Worm (Caenorhabditis elegans): ENCODE measurements around the gene pgp-3.

The pgp-3 gene

DNA sequence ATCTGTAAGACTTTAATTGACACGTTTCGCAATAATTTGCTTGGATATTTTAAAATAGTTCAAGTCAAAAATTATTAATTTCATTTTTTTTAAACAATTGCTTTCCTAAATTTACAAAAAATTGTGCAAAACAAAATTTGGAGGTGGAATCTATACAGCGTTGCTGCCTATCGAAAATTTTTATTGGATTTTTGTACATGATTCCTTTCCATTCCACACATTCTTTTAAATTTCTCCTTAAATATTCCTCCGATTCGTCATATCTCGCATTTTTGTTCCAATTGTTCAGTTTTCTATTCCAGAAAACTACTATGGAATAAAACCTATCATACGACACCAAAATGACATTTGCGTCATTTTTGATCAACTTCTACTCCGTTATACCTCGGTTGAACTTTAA lies 16.5 kb downstream of the pgp-3 start, which contains the start of gene ttyh-1:
TSS of gene ttyh-1 (plus strand) at position 301 of the 400 bp plus-strand sequence.
- TF ChIP-seq dve-1 (tag; optimal IDR thresholded peaks at IDR 0.05; ENCODE audit: insufficient read depth) (no peak), nhr-6 (tag; optimal IDR thresholded peaks at IDR 0.05) (no peak), lin-15B (tag; optimal IDR thresholded peaks at IDR 0.05) (no peak), zip-11 (GFP tag; IDR thresholded peaks at IDR 0.05) (no peak), nhr-11 (tag; optimal IDR thresholded peaks at IDR 0.05) (no peak), cey-2 (tag; optimal IDR thresholded peaks at IDR 0.05; ENCODE audit: borderline replicate concordance, insufficient read depth) (no peak), snpc-1.2 (GFP tag; IDR thresholded peaks at IDR 0.05) (no peak), T20F7.1 (GFP tag; optimal IDR thresholded peaks at IDR 0.05) (no peak), mxl-3 (GFP tag; optimal IDR thresholded peaks at IDR 0.05) (no peak)

DNA sequence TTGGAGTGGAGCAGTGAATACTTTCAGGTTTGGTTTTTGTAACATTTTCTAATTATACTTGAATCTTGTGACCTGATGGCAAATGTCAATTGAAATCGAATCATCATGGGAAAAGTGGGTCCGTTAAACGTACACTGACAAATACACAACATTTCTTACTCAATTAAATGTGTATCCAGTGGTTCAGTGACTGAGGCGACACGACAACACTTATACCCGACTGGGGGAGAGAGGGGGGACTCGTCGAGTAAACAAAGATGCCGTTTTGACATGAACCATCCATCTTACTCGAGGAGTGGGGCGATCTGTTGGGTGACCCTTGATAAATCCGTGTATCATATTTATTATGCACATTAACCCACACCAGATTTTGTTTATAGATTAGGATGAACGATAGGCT lies 16.9 kb downstream of the pgp-3 start:
- TF ChIP-seq zag-1 (tag; optimal IDR thresholded peaks at IDR 0.05) (no peak), hmg-1.1 (GFP tag; IDR thresholded peaks at IDR 0.05) (0 out of 2 replicates have a peak, but pooled peaks have one; percentile 13), nhr-10 (tag; optimal IDR thresholded peaks at IDR 0.05) (no peak), daf-16 (GFP tag; optimal IDR thresholded peaks at IDR 0.05) (peak in 1 of 2 experiments; percentile 87), daf-16 (tag; optimal IDR thresholded peaks at IDR 0.05) (no peak)

DNA sequence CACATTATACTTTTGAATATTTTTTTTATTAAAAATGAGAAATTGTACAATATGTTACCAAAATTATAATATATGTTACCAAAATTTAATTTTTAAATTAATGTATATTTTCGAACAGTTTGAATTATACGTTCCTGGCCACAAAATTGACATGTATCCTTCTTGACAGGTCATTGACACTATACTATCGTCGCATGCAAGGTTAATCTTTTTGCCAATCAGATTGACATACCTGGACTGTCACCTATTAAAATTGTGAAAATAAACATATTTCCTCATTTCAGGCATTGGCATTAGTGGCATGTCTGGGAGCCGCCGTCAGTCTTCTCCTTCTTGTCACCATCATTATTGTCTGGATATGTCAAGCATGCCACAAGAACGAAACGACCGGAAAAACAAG lies 18.1 kb downstream of the pgp-3 start:
- TF ChIP-seq sdz-12 (GFP tag; optimal IDR thresholded peaks at IDR 0.05) (no peak), dmd-6 (GFP tag; IDR thresholded peaks at IDR 0.05) (peak; percentile 63; the same call in 1 of the 2 replicates)

DNA sequence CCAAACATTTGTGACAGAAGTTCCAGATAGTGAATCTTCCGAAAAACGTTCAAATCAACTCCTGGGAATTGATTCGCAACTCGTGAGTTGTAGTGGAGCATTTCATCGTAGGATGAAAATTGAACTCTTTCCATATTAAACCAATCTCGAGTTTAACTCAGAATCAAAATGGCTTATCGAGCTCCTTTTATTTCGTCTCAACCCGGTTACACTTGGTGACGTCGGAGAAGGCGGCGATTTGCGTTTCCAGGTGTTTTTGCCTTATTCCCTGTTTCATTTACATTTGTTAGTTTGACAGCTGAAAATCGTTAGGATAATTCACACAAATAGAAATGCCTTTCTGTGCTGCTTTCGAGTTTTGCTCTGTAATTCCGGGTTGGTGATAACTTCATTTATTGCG lies 23.6 kb downstream of the pgp-3 start, which contains the start of gene F42E11.3:
TSS of gene F42E11.3 (minus strand) at position 101 of the 400 bp plus-strand sequence.
- TF ChIP-seq nhr-48 (tag; optimal IDR thresholded peaks at IDR 0.05) (no peak), lin-29 (GFP tag; IDR thresholded peaks at IDR 0.05) (no peak), pqm-1 (tag; optimal IDR thresholded peaks at IDR 0.05) (no peak), egl-27 (tag; optimal IDR thresholded peaks at IDR 0.05) (no peak), aha-1 (tag) (no peak), ceh-82 (tag; optimal IDR thresholded peaks at IDR 0.05) (no peak), nhr-102 (tag; optimal IDR thresholded peaks at IDR 0.05) (no peak), daf-8 (GFP tag; IDR thresholded peaks at IDR 0.05) (no peak), F26F4.8 (GFP tag; conservative IDR thresholded peaks at IDR 0.05) (no peak), arid-1 (GFP tag; conservative IDR thresholded peaks at IDR 0.05) (no peak), madf-5 (GFP tag; IDR thresholded peaks at IDR 0.05) (no peak), nhr-76 (tag; optimal IDR thresholded peaks at IDR 0.05) (no peak), unc-39 (tag; optimal IDR thresholded peaks at IDR 0.05) (no peak), F37D6.2 (tag; optimal IDR thresholded peaks at IDR 0.05) (no peak)

DNA sequence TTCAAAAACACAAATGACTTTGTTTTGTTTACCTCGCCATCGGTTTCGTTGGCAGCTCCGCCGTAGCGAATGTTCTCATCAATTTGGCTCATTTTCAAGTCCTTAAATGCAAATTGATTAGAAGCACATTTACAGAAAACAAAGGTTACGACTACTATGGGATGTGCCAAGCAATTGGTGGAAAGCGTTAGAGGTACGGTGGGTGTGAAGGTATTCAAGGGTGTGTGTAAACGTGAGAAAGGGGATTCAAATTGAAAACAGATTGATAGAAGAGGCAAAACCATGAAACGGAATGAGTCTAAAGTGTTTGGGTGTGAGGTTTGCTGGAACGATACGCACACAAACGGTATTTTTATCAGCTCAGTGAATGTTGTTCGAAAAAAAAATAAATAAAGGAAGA lies 25.4 kb downstream of the pgp-3 start, which contains the start of gene tni-1:
TSS of gene tni-1 (minus strand) at position 101 of the 400 bp plus-strand sequence.
- no peak for TF ChIP-seq ceh-62 (tag; optimal IDR thresholded peaks at IDR 0.05)
- peak in 1 of 2 experiments; percentile 19 for TF ChIP-seq unc-62 (GFP tag; optimal IDR thresholded peaks at IDR 0.05 in 1 of 2)
- TF ChIP-seq unc-62 (tag; optimal IDR thresholded peaks at IDR 0.05) = no peak

DNA sequence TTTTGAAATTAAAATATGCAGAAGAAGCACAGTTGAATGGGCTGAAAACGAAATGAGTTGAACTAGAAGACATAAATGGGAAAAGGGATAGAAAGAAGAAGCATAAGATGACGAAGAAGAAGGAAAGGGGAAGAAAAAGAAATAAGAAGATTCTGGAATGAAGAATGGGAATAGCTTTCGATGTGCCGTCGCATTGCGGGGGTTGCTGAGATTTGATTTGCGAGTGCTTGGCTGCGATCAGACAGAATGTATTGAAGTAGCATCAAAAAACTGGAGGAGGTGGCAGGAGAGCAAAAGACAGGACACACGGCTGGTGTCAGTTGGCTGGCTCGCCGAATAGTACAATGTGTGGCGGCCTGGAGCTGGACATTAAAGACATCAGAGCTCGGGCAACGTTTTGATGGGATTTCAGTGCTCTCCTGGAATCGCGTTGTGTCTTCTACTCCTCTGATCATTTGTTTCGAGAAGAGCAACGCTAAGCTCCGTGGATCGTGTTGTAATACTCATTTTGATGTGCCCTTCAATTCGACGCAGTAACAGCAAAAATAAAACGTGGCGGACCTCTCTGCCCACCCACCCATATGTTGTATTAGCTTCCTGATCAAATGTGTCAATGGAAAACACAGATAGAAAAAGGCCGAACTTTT lies 27.3 kb downstream of the pgp-3 start:
- no peak for TF ChIP-seq pha-4 (GFP tag; IDR thresholded peaks at IDR 0.05)
- TF ChIP-seq pha-4 (tag; optimal IDR thresholded peaks at IDR 0.05) = no peak
- TF ChIP-seq daf-8 (GFP tag; IDR thresholded peaks at IDR 0.05) = no peak
- 0 out of 2 replicates have a peak, but pooled peaks have one; percentile 29 for TF ChIP-seq lim-7 (GFP tag; IDR thresholded peaks at IDR 0.05)
- TF ChIP-seq dve-1 (tag; optimal IDR thresholded peaks at IDR 0.05; ENCODE audit: insufficient read depth) = no peak
- no peak for TF ChIP-seq fos-1 (tag; optimal IDR thresholded peaks at IDR 0.05)
- TF ChIP-seq hmg-1.1 (GFP tag; IDR thresholded peaks at IDR 0.05) = no peak
- no peak for TF ChIP-seq gei-8 (GFP tag; optimal IDR thresholded peaks at IDR 0.05)
- no peak for TF ChIP-seq lin-38 (GFP tag; IDR thresholded peaks at IDR 0.05)
- peak; percentile 37; the same call in 1 of the 2 replicates for TF ChIP-seq ctbp-1 (GFP tag; IDR thresholded peaks at IDR 0.05)
- TF ChIP-seq set-16 (GFP tag; IDR thresholded peaks at IDR 0.05) = peak; percentile 18; the same call in 1 of the 2 replicates
- no peak for TF ChIP-seq ceh-32 (tag; optimal IDR thresholded peaks at IDR 0.05; ENCODE audit: poor library complexity)
- TF ChIP-seq ces-1 (GFP tag; optimal IDR thresholded peaks at IDR 0.05) = peak; percentile 4
- TF ChIP-seq egl-27 (tag; optimal IDR thresholded peaks at IDR 0.05) = no peak
- peak; percentile 64 for TF ChIP-seq hlh-11 (tag; optimal IDR thresholded peaks at IDR 0.05)
